Worm (Caenorhabditis elegans) whole organism, L3 larva: ENCODE results near the gene F35E8.6.

ENCODE experiments used
- R02D3.7 ChIP-seq: fragments of 150-350 bp; optimal IDR thresholded peaks from 2 replicates; lab custom pipeline; 2014; ENCODE audit warnings: missing biosample characterization, missing genetic modification characterization
- ZK546.5 ChIP-seq: sonication (generic microtip); optimal IDR thresholded peaks from 2 replicates; lab custom pipeline; 2017; ENCODE audit warnings: missing biosample characterization, missing genetic modification characterization
- aly-2 ChIP-seq: fragments of 150-350 bp; optimal IDR thresholded peaks from 2 replicates; lab custom pipeline; 2014; ENCODE audit warnings: missing biosample characterization, missing genetic modification characterization
- ama-1 ChIP-seq: fragments of 150-350 bp; optimal IDR thresholded peaks from 2 replicates; lab custom pipeline; 2018
- ceh-28 ChIP-seq: fragments of 150-350 bp; optimal IDR thresholded peaks from 2 replicates; lab custom pipeline; 2014; ENCODE audit warnings: missing biosample characterization, missing genetic modification reagents, missing genetic modification characterization
- ceh-82 ChIP-seq: fragments of 150-350 bp; optimal IDR thresholded peaks from 2 replicates; lab custom pipeline; 2014; ENCODE audit warnings: missing biosample characterization, missing genetic modification characterization
- ceh-9 ChIP-seq: sonication (generic microtip); optimal IDR thresholded peaks from 2 replicates; lab custom pipeline; 2018; ENCODE audit warnings: missing biosample characterization, missing genetic modification characterization
- daf-12 ChIP-seq: fragments of 150-350 bp; optimal IDR thresholded peaks from 2 replicates; lab custom pipeline; 2014; ENCODE audit warnings: missing biosample characterization, missing genetic modification reagents, missing genetic modification characterization
- egl-27 ChIP-seq: sonication (generic microtip); optimal IDR thresholded peaks from 4 replicates; lab custom pipeline; 2017; ENCODE audit warnings: missing biosample characterization, missing genetic modification reagents, missing genetic modification characterization
- egl-5 ChIP-seq: fragments of 150-350 bp; optimal IDR thresholded peaks from 2 replicates; lab custom pipeline; 2017; ENCODE audit warnings: missing biosample characterization, missing genetic modification reagents, missing genetic modification characterization, inconsistent platforms
- elt-1 ChIP-seq: fragments of 150-350 bp; optimal IDR thresholded peaks from 2 replicates; lab custom pipeline; 2014; ENCODE audit warnings: missing biosample characterization, missing genetic modification characterization
- elt-2 ChIP-seq: sonication (generic microtip); optimal IDR thresholded peaks from 2 replicates; lab custom pipeline; 2016; ENCODE audit warnings: missing genetic modification reagents, mild to moderate bottlenecking, missing genetic modification characterization, missing compliant biosample characterization
- elt-3 ChIP-seq, 3 experiments: fragments of 150-350 bp in 1 of 3; sonication (generic microtip) in 2 of 3; optimal IDR thresholded peaks; 2 replicates in 2 of 3; 4 replicates in 1 of 3; lab custom pipeline; 2014 to 2017; ENCODE audit warnings: missing biosample characterization in 3 of 3, missing genetic modification characterization in 3 of 3
- eor-1 ChIP-seq, 2 experiments: fragments of 150-350 bp; optimal IDR thresholded peaks; 2 replicates each; lab custom pipeline; 2014 to 2018; ENCODE audit warnings: missing biosample characterization in 2 of 2, missing genetic modification characterization in 2 of 2
- fkh-10 ChIP-seq: sonication (generic microtip); optimal IDR thresholded peaks from 2 replicates; lab custom pipeline; 2017; ENCODE audit warnings: missing biosample characterization, missing genetic modification reagents, missing genetic modification characterization
- fos-1 ChIP-seq: fragments of 150-350 bp; optimal IDR thresholded peaks from 2 replicates; lab custom pipeline; 2014; ENCODE audit warnings: missing biosample characterization, missing genetic modification characterization
- jun-1 ChIP-seq: fragments of 150-350 bp; optimal IDR thresholded peaks from 2 replicates; lab custom pipeline; 2014; ENCODE audit warnings: missing biosample characterization, missing genetic modification reagents, missing genetic modification characterization
- lin-15B ChIP-seq: fragments of 150-350 bp; optimal IDR thresholded peaks from 2 replicates; lab custom pipeline; 2014; ENCODE audit warnings: missing biosample characterization, missing genetic modification characterization
- mdl-1 ChIP-seq: fragments of 150-350 bp; optimal IDR thresholded peaks from 2 replicates; lab custom pipeline; 2014; ENCODE audit warnings: missing biosample characterization, missing genetic modification characterization
- mml-1 ChIP-seq: fragments of 150-350 bp; sonication (generic microtip); optimal IDR thresholded peaks from 3 replicates; lab custom pipeline; 2014; ENCODE audit warnings: missing biosample characterization, missing genetic modification characterization
- nfya-1 ChIP-seq: sonication (generic microtip); optimal IDR thresholded peaks from 2 replicates; lab custom pipeline; 2017; ENCODE audit warnings: missing genetic modification characterization, mild to moderate bottlenecking, missing compliant biosample characterization, antibody characterized with exemption, moderate library complexity; ENCODE audit not compliant: insufficient read depth
- nhr-11 ChIP-seq: fragments of 150-350 bp; optimal IDR thresholded peaks from 2 replicates; lab custom pipeline; 2014; ENCODE audit warnings: missing biosample characterization, missing genetic modification characterization
- nhr-23 ChIP-seq: fragments of 150-350 bp; optimal IDR thresholded peaks from 2 replicates; lab custom pipeline; 2014; ENCODE audit warnings: missing biosample characterization, missing genetic modification reagents, missing genetic modification characterization
- nhr-237 ChIP-seq: fragments of 150-350 bp; optimal IDR thresholded peaks from 2 replicates; lab custom pipeline; 2014; ENCODE audit warnings: missing biosample characterization, missing genetic modification characterization
- nhr-25 ChIP-seq: sonication (generic microtip); optimal IDR thresholded peaks from 2 replicates; lab custom pipeline; 2017; ENCODE audit warnings: missing biosample characterization, missing genetic modification characterization
- nhr-28 ChIP-seq: fragments of 150-350 bp; optimal IDR thresholded peaks from 2 replicates; lab custom pipeline; 2014; ENCODE audit warnings: missing biosample characterization, missing genetic modification characterization
- nhr-43 ChIP-seq: sonication (generic microtip); optimal IDR thresholded peaks from 2 replicates; lab custom pipeline; 2016; ENCODE audit warnings: mild to moderate bottlenecking, missing genetic modification characterization, missing compliant biosample characterization; ENCODE audit not compliant: poor library complexity, severe bottlenecking
- nhr-67 ChIP-seq: fragments of 150-350 bp; optimal IDR thresholded peaks from 2 replicates; lab custom pipeline; 2014; ENCODE audit warnings: missing biosample characterization, missing genetic modification characterization
- nhr-76 ChIP-seq: fragments of 150-350 bp; sonication (generic microtip); optimal IDR thresholded peaks from 5 replicates; lab custom pipeline; 2014; ENCODE audit warnings: missing biosample characterization, missing genetic modification characterization
- pha-4 ChIP-seq: fragments of 150-350 bp; optimal IDR thresholded peaks from 2 replicates; lab custom pipeline; 2014; ENCODE audit warnings: missing biosample characterization, missing genetic modification reagents, missing genetic modification characterization
- pqm-1 ChIP-seq: fragments of 150-350 bp; optimal IDR thresholded peaks from 2 replicates; lab custom pipeline; 2017; ENCODE audit warnings: missing biosample characterization, missing genetic modification characterization, inconsistent platforms
- sea-2 ChIP-seq: fragments of 150-350 bp; sonication (generic microtip); optimal IDR thresholded peaks from 4 replicates; lab custom pipeline; 2014; ENCODE audit warnings: missing biosample characterization, missing genetic modification reagents, missing genetic modification characterization
- snpc-4 ChIP-seq: fragments of 150-350 bp; optimal IDR thresholded peaks from 2 replicates; lab custom pipeline; 2014; ENCODE audit warnings: missing biosample characterization, missing genetic modification characterization
- unc-62 ChIP-seq: fragments of 150-350 bp; sonication (generic microtip); optimal IDR thresholded peaks from 4 replicates; lab custom pipeline; 2014; ENCODE audit warnings: missing biosample characterization, missing genetic modification reagents, missing genetic modification characterization
- zag-1 ChIP-seq: fragments of 150-350 bp; optimal IDR thresholded peaks from 2 replicates; lab custom pipeline; 2014; ENCODE audit warnings: missing biosample characterization, missing genetic modification characterization
- ztf-11 ChIP-seq: fragments of 150-350 bp; optimal IDR thresholded peaks from 2 replicates; lab custom pipeline; 2014; ENCODE audit warnings: missing biosample characterization, missing genetic modification characterization
- ztf-4 ChIP-seq: fragments of 150-350 bp; optimal IDR thresholded peaks from 2 replicates; lab custom pipeline; 2014; ENCODE audit warnings: missing biosample characterization, missing genetic modification characterization

F35E8.6 gene

DNA sequence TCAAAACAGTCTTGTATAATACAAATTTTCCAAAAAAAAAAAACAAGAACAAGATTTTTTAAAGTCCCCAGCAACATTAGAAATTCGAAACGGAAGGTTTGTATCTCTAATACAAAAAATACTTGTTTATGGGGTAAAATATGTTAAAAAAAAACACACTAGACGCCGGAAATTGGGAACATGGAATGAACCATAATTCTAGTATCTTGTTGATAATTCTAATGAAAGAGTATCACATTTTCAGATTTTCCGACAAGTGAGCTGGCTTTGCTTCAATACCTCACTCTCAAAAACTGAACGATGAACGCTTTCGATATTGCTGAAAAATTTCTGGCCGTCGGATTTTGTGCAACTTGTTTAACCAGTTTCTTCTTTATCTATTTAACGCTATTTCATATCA, 14.3 kb upstream of the F35E8.6 start, which contains the start of gene str-60:
str-60 (plus strand) TSS at position 301 of the 400 bp plus-strand sequence.
- no peak for TF ChIP-seq nhr-43 (tag; lab: Kevin White, UChicago)
- TF ChIP-seq, all 47 proteins: peak for 0

- no peak for TF ChIP-seq fkh-10 (GFP tag; lab: Kevin White, UChicago)
- no peak for TF ChIP-seq zag-1
- no peak for TF ChIP-seq nhr-43 (tag; lab: Kevin White, UChicago)
- TF ChIP-seq daf-12: no peak
- no peak for TF ChIP-seq nhr-237 (tag; lab: Kevin White, UChicago)
Observed at ce11 chrV:15899696-15900095, 12.3 kb upstream of the F35E8.6 start, which contains the start of gene T06C12.14. Gene T06C12.14 (plus strand): TSS chrV:15899996.

- TF ChIP-seq ceh-82 (tag; lab: Kevin White, UChicago): no peak
- TF ChIP-seq ztf-11 (tag; lab: Kevin White, UChicago): no peak
- TF ChIP-seq mml-1 (tag; lab: Kevin White, UChicago): no peak
- no peak for TF ChIP-seq nhr-67 (tag; lab: Kevin White, UChicago)
- no peak for TF ChIP-seq egl-5 (tag; lab: Kevin White, UChicago)
- no peak for TF ChIP-seq nfya-1 (tag; lab: Kevin White, UChicago)
- no peak for TF ChIP-seq nhr-25 (tag; lab: Kevin White, UChicago)
- no peak for TF ChIP-seq lin-15B (tag; lab: Kevin White, UChicago)
- TF ChIP-seq ceh-28 (tag; lab: Kevin White, UChicago): no peak
- TF ChIP-seq ceh-9 (tag; lab: Kevin White, UChicago): no peak
- TF ChIP-seq elt-3 (tag; optimal IDR thresholded peaks at IDR 0.05; lab: Kevin White, UChicago): no peak
- no peak for TF ChIP-seq sea-2
- no peak for TF ChIP-seq egl-27 (tag; lab: Kevin White, UChicago)
- TF ChIP-seq nhr-76 (tag; lab: Kevin White, UChicago): no peak
- TF ChIP-seq fos-1: no peak
- TF ChIP-seq R02D3.7 (tag; lab: Kevin White, UChicago): no peak
- no peak for TF ChIP-seq eor-1 (tag; optimal IDR thresholded peaks at IDR 0.05; lab: Kevin White, UChicago)
- TF ChIP-seq nhr-11 (tag; lab: Kevin White, UChicago): no peak
- TF ChIP-seq elt-2 (tag; lab: Kevin White, UChicago): no peak
- TF ChIP-seq jun-1: no peak
Observed at ce11 chrV:15900564-15900963, 11.4 kb upstream of the F35E8.6 start.

- TF ChIP-seq elt-2 (tag; lab: Kevin White, UChicago): peak; percentile 27
Observed at ce11 chrV:15905530-15905929, 6.4 kb upstream of the F35E8.6 start, which contains the start of the genes F35E8.1 and F35E8.2. Gene F35E8.1 (minus strand): TSS chrV:15905630. Gene F35E8.2 (plus strand): TSS chrV:15905661.

- TF ChIP-seq ZK546.5 (tag; lab: Kevin White, UChicago): no peak
- no peak for TF ChIP-seq elt-1 (tag; lab: Kevin White, UChicago)
- no peak for TF ChIP-seq ztf-4
- no peak for TF ChIP-seq nhr-28 (tag; lab: Kevin White, UChicago)
- TF ChIP-seq R02D3.7 (tag; lab: Kevin White, UChicago): no peak
- TF ChIP-seq nhr-76 (tag; lab: Kevin White, UChicago): no peak
- TF ChIP-seq ceh-82 (tag; lab: Kevin White, UChicago): no peak
- TF ChIP-seq lin-15B (tag; lab: Kevin White, UChicago): no peak
- no peak for TF ChIP-seq pqm-1
- no peak for TF ChIP-seq elt-3 (tag; optimal IDR thresholded peaks at IDR 0.05; lab: Kevin White, UChicago)
- TF ChIP-seq snpc-4 (tag; lab: Kevin White, UChicago): no peak
- TF ChIP-seq nhr-23: no peak
- TF ChIP-seq unc-62 (GFP tag; lab: Kevin White, UChicago): no peak
- no peak for TF ChIP-seq pha-4 (tag; lab: Kevin White, UChicago)
- no peak for TF ChIP-seq fos-1
- no peak for TF ChIP-seq nhr-25 (tag; lab: Kevin White, UChicago)
- no peak for TF ChIP-seq mdl-1 (tag; lab: Kevin White, UChicago)
- no peak for TF ChIP-seq elt-2 (tag; lab: Kevin White, UChicago)
- no peak for TF ChIP-seq aly-2 (tag; lab: Kevin White, UChicago)
- TF ChIP-seq ama-1 (lab: Kevin White, UChicago): no peak
- TF ChIP-seq, all 47 proteins: peak for 0
Observed at ce11 chrV:15912677-15913076, 729 bp downstream of the F35E8.6 start.
